Worm (Caenorhabditis elegans): ENCODE measurements around the gene raga-1.

Gene raga-1

ce11 chrII:11301059-11301458 lies at the start of gene raga-1:
Gene raga-1, plus strand, starts transcription at chrII:11301359.
- no peak for TF ChIP-seq ZK546.5 (tag; optimal IDR thresholded peaks at IDR 0.05)

ce11 chrII:11255536-11255935 lies 45.6 kb upstream of the raga-1 start, which contains the start of gene T05B9.2:
Gene T05B9.2, plus strand, starts transcription at chrII:11255836.
- TF ChIP-seq madf-9 (GFP tag; conservative IDR thresholded peaks at IDR 0.05): no peak
- TF ChIP-seq lin-15B (tag; optimal IDR thresholded peaks at IDR 0.05): no peak
- no peak for TF ChIP-seq tra-1 (GFP tag; IDR thresholded peaks at IDR 0.05)
- TF ChIP-seq nhr-25 (tag; optimal IDR thresholded peaks at IDR 0.05; ENCODE audit: borderline replicate concordance, insufficient read depth): no peak
- no peak for TF ChIP-seq lim-7 (GFP tag; IDR thresholded peaks at IDR 0.05)
- TF ChIP-seq mdl-1 (tag; optimal IDR thresholded peaks at IDR 0.05): no peak
- TF ChIP-seq mep-1 (tag; optimal IDR thresholded peaks at IDR 0.05): no peak
- TF ChIP-seq ama-1 (optimal IDR thresholded peaks at IDR 0.05): no peak
- no peak for TF ChIP-seq ces-1 (GFP tag; optimal IDR thresholded peaks at IDR 0.05)
- TF ChIP-seq unc-62 (GFP tag; optimal IDR thresholded peaks at IDR 0.05 in 1 of 2): no peak
- TF ChIP-seq unc-62 (tag; optimal IDR thresholded peaks at IDR 0.05): no peak
- no peak for TF ChIP-seq egl-43 (GFP tag; IDR thresholded peaks at IDR 0.05)
- TF ChIP-seq T26A8.4 (GFP tag; IDR thresholded peaks at IDR 0.05): no peak
- no peak for TF ChIP-seq nhr-48 (tag; optimal IDR thresholded peaks at IDR 0.05)
- no peak for TF ChIP-seq duxl-1 (tag; optimal IDR thresholded peaks at IDR 0.05; ENCODE audit: poor library complexity)
- TF ChIP-seq nhr-237 (tag; optimal IDR thresholded peaks at IDR 0.05): no peak
- no peak for TF ChIP-seq saeg-2 (GFP tag; IDR thresholded peaks at IDR 0.05)

- TF ChIP-seq nhr-6 (tag; optimal IDR thresholded peaks at IDR 0.05): no peak
- TF ChIP-seq unc-130 (GFP tag; optimal IDR thresholded peaks at IDR 0.05): peak; percentile 9
- 0 out of 2 replicates have a peak, but pooled peaks have one; percentile 2 for TF ChIP-seq dmd-8 (GFP tag; IDR thresholded peaks at IDR 0.05)
- TF ChIP-seq egl-43 (GFP tag; IDR thresholded peaks at IDR 0.05): peak; percentile 33; the same call in 1 of the 2 replicates
- TF ChIP-seq T26A8.4 (GFP tag; IDR thresholded peaks at IDR 0.05): no peak
- no peak for TF ChIP-seq daf-12 (tag; optimal IDR thresholded peaks at IDR 0.05)
- no peak for TF ChIP-seq zip-11 (GFP tag; IDR thresholded peaks at IDR 0.05)
Observed at ce11 chrII:11259766-11260165, 41.4 kb upstream of the raga-1 start.

ce11 chrII:11261173-11261572 lies 40.0 kb upstream of the raga-1 start, which contains the start of gene T05B9.1:
Gene T05B9.1, minus strand, starts transcription at chrII:11261192.
- TF ChIP-seq mdt-29 (GFP tag; IDR thresholded peaks at IDR 0.05): no peak
- no peak for TF ChIP-seq madf-9 (GFP tag; conservative IDR thresholded peaks at IDR 0.05)
- TF ChIP-seq zag-1 (tag; optimal IDR thresholded peaks at IDR 0.05): no peak
- TF ChIP-seq dmd-6 (GFP tag; IDR thresholded peaks at IDR 0.05): no peak

- TF ChIP-seq mep-1 (tag; optimal IDR thresholded peaks at IDR 0.05) (no peak), aha-1 (tag) (no peak), unc-39 (tag; optimal IDR thresholded peaks at IDR 0.05) (no peak), ZK337.2 (GFP tag; IDR thresholded peaks at IDR 0.05) (no peak), ztf-7 (tag; optimal IDR thresholded peaks at IDR 0.05) (no peak), ceh-32 (tag; optimal IDR thresholded peaks at IDR 0.05; ENCODE audit: poor library complexity) (no peak)
Observed at ce11 chrII:11268822-11269221, 32.3 kb upstream of the raga-1 start, which contains the start of gene cut-1. Gene cut-1, plus strand, starts transcription at chrII:11269122.

ce11 chrII:11270829-11271228 lies 30.3 kb upstream of the raga-1 start:
- TF ChIP-seq dmd-8 (GFP tag; IDR thresholded peaks at IDR 0.05): no peak
- TF ChIP-seq unc-62 (GFP tag; optimal IDR thresholded peaks at IDR 0.05 in 1 of 2): no peak
- TF ChIP-seq unc-62 (tag; optimal IDR thresholded peaks at IDR 0.05): no peak
- peak; percentile 91 for TF ChIP-seq set-16 (GFP tag; IDR thresholded peaks at IDR 0.05)

All from whole organism, L4 larva.